Fruit fly (Drosophila melanogaster) S2 (cell line): ENCODE results near the gene CG17440.

ENCODE experiments used
- CG8478 ChIP-seq: fragments of >200 bp; optimal IDR thresholded peaks from 2 replicates; lab custom pipeline; 2018
- CTCF ChIP-seq, 2 experiments: fragments of >200 bp; optimal IDR thresholded peaks; 2 replicates each; lab custom pipeline; 2018

DNA sequence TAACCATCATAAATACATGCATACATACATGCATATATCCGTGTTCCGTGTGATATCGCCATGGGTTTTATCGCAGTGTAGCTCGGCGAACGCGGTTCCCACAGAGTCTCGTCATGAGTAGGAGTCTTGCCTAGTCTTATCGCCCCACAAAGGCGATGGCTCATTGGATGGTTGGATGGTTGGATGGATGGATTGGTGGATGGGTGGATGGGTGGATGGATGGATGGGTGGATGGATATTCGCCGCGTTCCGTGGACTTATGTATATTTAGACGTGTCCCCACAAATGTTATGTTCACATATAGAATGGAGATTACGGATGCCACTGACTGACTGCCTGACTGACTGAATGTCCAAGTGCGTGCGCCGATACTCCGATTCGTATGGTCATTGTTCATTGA is 21.5 kb upstream of the CG17440 start:
- no peak for TF ChIP-seq CTCF (optimal IDR thresholded peaks at IDR 0.05; lab: Kevin White, UChicago)
- no peak for TF ChIP-seq CG8478
